Fruit fly (Drosophila melanogaster) whole organism, adult: ENCODE measurements around the gene CG17896.

Experiments
- CG11617 ChIP-seq: fragments of 200-800 bp; sonication (Bioruptor generic); optimal IDR thresholded peaks from 2 replicates; lab custom pipeline; 2017; ENCODE audit warnings: mild to moderate bottlenecking, missing biosample characterization, missing genetic modification reagents, missing genetic modification characterization
- CG12768 ChIP-seq: fragments of 200-800 bp; sonication (Bioruptor generic); optimal IDR thresholded peaks from 2 replicates; lab custom pipeline; 2017; ENCODE audit warnings: missing biosample characterization, missing genetic modification characterization, mild to moderate bottlenecking, moderate library complexity, missing genetic modification reagents
- CG14711 ChIP-seq: fragments of 200-800 bp; sonication (Bioruptor generic); optimal IDR thresholded peaks from 2 replicates; lab custom pipeline; 2018; ENCODE audit warnings: missing biosample characterization, mild to moderate bottlenecking, missing genetic modification characterization, moderate library complexity
- CG1620 ChIP-seq: fragments of 200-800 bp; sonication (Bioruptor generic); optimal IDR thresholded peaks from 2 replicates; lab custom pipeline; 2016; ENCODE audit warnings: missing biosample characterization, missing genetic modification characterization
- CG33017 ChIP-seq: fragments of 200-800 bp; sonication (Bioruptor generic); optimal IDR thresholded peaks from 2 replicates; lab custom pipeline; 2018; ENCODE audit warnings: missing biosample characterization, mild to moderate bottlenecking, missing genetic modification characterization, moderate library complexity
- CG5204 ChIP-seq: fragments of 200-800 bp; sonication (Bioruptor generic); optimal IDR thresholded peaks from 2 replicates; lab custom pipeline; 2016; ENCODE audit warnings: missing biosample characterization, missing genetic modification characterization
- CG7045 ChIP-seq: fragments of 200-800 bp; sonication (Bioruptor generic); optimal IDR thresholded peaks from 2 replicates; lab custom pipeline; 2017; ENCODE audit warnings: missing biosample characterization, mild to moderate bottlenecking, missing genetic modification characterization
- CG7101 ChIP-seq: fragments of 200-800 bp; sonication (Bioruptor generic); optimal IDR thresholded peaks from 2 replicates; lab custom pipeline; 2018; ENCODE audit warnings: missing biosample characterization, mild to moderate bottlenecking, missing genetic modification characterization, moderate library complexity
- Clk ChIP-seq: fragments of 200-800 bp; sonication (Bioruptor generic); optimal IDR thresholded peaks from 2 replicates; lab custom pipeline; 2017; ENCODE audit warnings: missing biosample characterization, missing genetic modification characterization
- Crg-1 ChIP-seq: fragments of 200-800 bp; sonication (Bioruptor generic); optimal IDR thresholded peaks from 2 replicates; lab custom pipeline; 2016; ENCODE audit warnings: missing biosample characterization, missing genetic modification characterization
- Hr96 ChIP-seq: fragments of 200-800 bp; sonication (Bioruptor generic); optimal IDR thresholded peaks from 2 replicates; lab custom pipeline; 2016; ENCODE audit warnings: missing biosample characterization, missing genetic modification characterization
- Mnt ChIP-seq: fragments of 200-800 bp; sonication (Bioruptor generic); optimal IDR thresholded peaks from 2 replicates; lab custom pipeline; 2016; ENCODE audit warnings: missing biosample characterization, mild to moderate bottlenecking, missing genetic modification characterization
- bab1 ChIP-seq: fragments of 200-800 bp; sonication (Bioruptor generic); optimal IDR thresholded peaks from 3 replicates; lab custom pipeline; 2019; ENCODE audit warnings: missing biosample characterization, mild to moderate bottlenecking, missing genetic modification characterization, moderate library complexity
- cic ChIP-seq: fragments of 200-800 bp; sonication (Bioruptor generic); optimal IDR thresholded peaks from 2 replicates; lab custom pipeline; 2017; ENCODE audit warnings: missing biosample characterization, mild to moderate bottlenecking, missing genetic modification characterization, moderate library complexity
- cnc ChIP-seq, 2 experiments: fragments of >200 bp; optimal IDR thresholded peaks; 2 replicates each; lab custom pipeline; 2017
- kay ChIP-seq: fragments of 200-800 bp; sonication (Bioruptor generic); peaks from one replicate; lab custom pipeline; 2016; ENCODE audit warnings: missing biosample characterization, missing genetic modification characterization, borderline replicate concordance
- ovo ChIP-seq: fragments of 200-800 bp; sonication (Bioruptor generic); optimal IDR thresholded peaks from 2 replicates; lab custom pipeline; 2016; ENCODE audit warnings: missing biosample characterization, missing genetic modification characterization
- pad ChIP-seq: fragments of 200-800 bp; sonication (Bioruptor generic); optimal IDR thresholded peaks from 3 replicates; lab custom pipeline; 2017; ENCODE audit warnings: missing biosample characterization, missing genetic modification characterization, mild to moderate bottlenecking, moderate library complexity, missing genetic modification reagents
- tj ChIP-seq: fragments of 200-800 bp; sonication (Bioruptor generic); optimal IDR thresholded peaks from 3 replicates; lab custom pipeline; 2017; ENCODE audit warnings: missing biosample characterization, mild to moderate bottlenecking, missing genetic modification characterization, moderate library complexity
- toe ChIP-seq: fragments of 200-800 bp; sonication (Bioruptor generic); optimal IDR thresholded peaks from 2 replicates; lab custom pipeline; 2016; ENCODE audit warnings: missing biosample characterization, missing genetic modification characterization

The CG17896 gene

DNA sequence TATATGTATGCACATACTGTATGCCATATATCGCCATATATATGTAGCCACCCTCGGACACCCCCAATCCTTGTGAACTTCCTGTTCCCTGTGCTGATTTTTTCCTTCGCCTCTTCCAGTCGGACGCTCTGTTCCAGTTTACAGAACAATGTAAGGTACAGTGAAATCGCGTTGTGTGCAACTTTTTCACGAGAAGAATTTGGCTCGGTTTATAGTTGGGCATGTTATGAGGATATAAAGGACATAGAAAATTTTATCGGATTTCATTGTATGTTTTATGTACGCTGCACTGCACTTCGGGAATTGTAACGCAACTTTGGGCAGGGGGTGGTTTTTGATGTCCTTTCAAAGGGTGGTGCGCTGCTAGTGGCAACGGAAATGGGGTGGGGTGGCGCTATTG is 31.0 kb upstream of the CG17896 start:
- TF ChIP-seq CG5204 (GFP tag; lab: Kevin White, UChicago) = no peak
- no peak for TF ChIP-seq CG1620
- TF ChIP-seq Crg-1 (GFP tag; lab: Kevin White, UChicago) = no peak
- TF ChIP-seq CG33017 (tag; lab: Kevin White, UChicago) = no peak
- no peak for TF ChIP-seq CG7101 (tag; lab: Kevin White, UChicago)
- no peak for TF ChIP-seq CG14711 (tag; lab: Kevin White, UChicago)
- TF ChIP-seq tj = no peak
- no peak for TF ChIP-seq Mnt (GFP tag; lab: Kevin White, UChicago)
- no peak for TF ChIP-seq pad (GFP tag; lab: Kevin White, UChicago)
- TF ChIP-seq CG11617 (GFP tag; lab: Kevin White, UChicago) = no peak
- TF ChIP-seq Clk (GFP tag; lab: Kevin White, UChicago) = no peak
- no peak for TF ChIP-seq CG7045 (GFP tag; lab: Kevin White, UChicago)
- TF ChIP-seq ovo (GFP tag; lab: Kevin White, UChicago) = no peak
- no peak for TF ChIP-seq CG12768 (GFP tag; lab: Kevin White, UChicago)
- TF ChIP-seq Hr96 (GFP tag; lab: Kevin White, UChicago) = no peak
- TF ChIP-seq kay (GFP tag; lab: Kevin White, UChicago) = no peak
- no peak for TF ChIP-seq toe (GFP tag; lab: Kevin White, UChicago)
- TF ChIP-seq cic (GFP tag; lab: Kevin White, UChicago) = no peak
- no peak for TF ChIP-seq cnc (optimal IDR thresholded peaks at IDR 0.05; lab: Kevin White, UChicago)

DNA sequence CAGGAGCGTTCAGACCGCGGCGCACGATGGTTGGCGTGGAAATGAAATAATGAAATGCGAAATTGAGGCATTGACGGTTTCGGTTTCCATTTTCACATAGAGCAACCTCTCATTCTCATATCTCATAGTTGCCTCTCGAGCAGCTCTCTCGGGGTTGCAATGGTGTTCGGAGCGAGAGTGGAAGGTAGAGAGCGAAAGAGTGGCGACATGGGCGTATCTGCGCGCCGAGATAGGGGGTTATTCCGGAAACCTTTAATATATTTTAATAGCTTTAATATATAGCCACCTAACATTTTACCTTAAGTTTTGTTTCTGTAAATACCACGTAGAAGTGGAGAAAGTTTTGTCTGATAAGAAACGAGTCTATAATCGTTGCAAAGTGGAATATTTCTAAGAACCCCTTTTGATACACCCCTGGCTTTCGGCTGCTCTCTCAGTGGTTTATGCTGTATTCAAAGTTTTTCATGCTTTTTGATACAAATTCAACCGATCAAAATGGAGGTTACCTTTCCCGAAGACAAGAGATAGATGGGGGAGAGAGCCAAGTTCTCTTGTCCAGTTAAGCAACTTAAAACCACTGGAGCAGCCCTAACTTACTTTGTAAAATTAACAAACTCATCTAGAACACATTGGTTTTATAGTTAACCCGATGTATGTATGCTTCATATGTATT is 30.0 kb upstream of the CG17896 start, which contains the start of gene elav:
elav (minus strand) TSS at position 48 of the 673 bp plus-strand sequence.
- TF ChIP-seq CG5204 (GFP tag; lab: Kevin White, UChicago) = peak; percentile 96
- TF ChIP-seq CG11617 (GFP tag; lab: Kevin White, UChicago) = peak; percentile 98
- TF ChIP-seq Mnt (GFP tag; lab: Kevin White, UChicago) = peak; percentile 95
- TF ChIP-seq CG12768 (GFP tag; lab: Kevin White, UChicago) = peak; percentile 97
- TF ChIP-seq CG7045 (GFP tag; lab: Kevin White, UChicago) = peak; percentile 96
- TF ChIP-seq bab1 (GFP tag; lab: Kevin White, UChicago) = peak; percentile 99
- peak; percentile 97 for TF ChIP-seq Crg-1 (GFP tag; lab: Kevin White, UChicago)
- TF ChIP-seq Clk (GFP tag; lab: Kevin White, UChicago) = peak; percentile 83
- TF ChIP-seq pad (GFP tag; lab: Kevin White, UChicago) = peak; percentile 92
- peak; percentile 98 for TF ChIP-seq CG7101 (tag; lab: Kevin White, UChicago)
- peak; percentile 99 for TF ChIP-seq Hr96 (GFP tag; lab: Kevin White, UChicago)
- TF ChIP-seq CG1620 = peak; percentile 98
- peak; percentile 96 for TF ChIP-seq ovo (GFP tag; lab: Kevin White, UChicago)
- no peak for TF ChIP-seq cnc (optimal IDR thresholded peaks at IDR 0.05; lab: Kevin White, UChicago)
- TF ChIP-seq cic (GFP tag; lab: Kevin White, UChicago) = peak; percentile 78
- peak; percentile 56 for TF ChIP-seq kay (GFP tag; lab: Kevin White, UChicago)
- TF ChIP-seq CG14711 (tag; lab: Kevin White, UChicago) = peak; percentile 94
- TF ChIP-seq CG33017 (tag; lab: Kevin White, UChicago) = peak; percentile 95
- TF ChIP-seq tj = peak; percentile 93
- TF ChIP-seq toe (GFP tag; lab: Kevin White, UChicago) = peak; percentile 94

DNA sequence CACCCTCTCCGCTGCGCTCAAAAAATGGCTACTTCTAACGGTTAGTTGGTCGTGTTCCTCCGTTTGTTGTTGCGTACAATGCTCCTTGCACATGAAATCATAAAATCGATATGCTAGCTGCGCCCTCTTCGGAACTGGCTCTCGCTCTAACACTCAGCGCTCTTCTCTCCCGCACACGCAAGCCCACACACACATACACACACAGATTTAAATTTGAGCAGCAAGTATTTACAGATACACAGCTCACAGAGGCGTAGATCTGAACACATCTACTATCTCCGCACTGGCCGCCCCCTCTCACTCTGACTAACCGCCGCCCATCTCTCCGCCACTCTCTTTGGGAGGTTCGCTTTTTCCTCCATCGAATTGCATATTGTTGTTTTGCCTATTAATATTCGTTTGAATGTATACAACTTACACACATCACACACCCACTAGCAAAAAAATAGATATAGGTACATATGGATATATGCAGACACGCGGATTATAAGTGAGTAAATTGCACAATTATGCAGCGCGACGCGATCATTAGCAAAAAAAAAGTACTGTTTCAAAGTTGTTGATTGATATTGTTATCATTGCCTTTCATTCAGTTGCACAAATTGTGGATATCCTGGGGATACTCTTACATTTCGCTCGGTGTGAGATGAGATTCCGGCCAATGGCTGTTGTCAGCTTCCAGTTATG is 29.2 kb upstream of the CG17896 start:
- TF ChIP-seq CG33017 (tag; lab: Kevin White, UChicago) (peak; percentile 83), Clk (GFP tag; lab: Kevin White, UChicago) (peak; percentile 48), CG14711 (tag; lab: Kevin White, UChicago) (peak; percentile 84), CG5204 (GFP tag; lab: Kevin White, UChicago) (peak; percentile 90), CG12768 (GFP tag; lab: Kevin White, UChicago) (peak; percentile 81), pad (GFP tag; lab: Kevin White, UChicago) (peak; percentile 78), CG7045 (GFP tag; lab: Kevin White, UChicago) (peak; percentile 79), Hr96 (GFP tag; lab: Kevin White, UChicago) (peak; percentile 95), kay (GFP tag; lab: Kevin White, UChicago) (peak; percentile 88), tj (peak; percentile 69), CG7101 (tag; lab: Kevin White, UChicago) (peak; percentile 92), cnc (optimal IDR thresholded peaks at IDR 0.05; lab: Kevin White, UChicago) (no peak), toe (GFP tag; lab: Kevin White, UChicago) (peak; percentile 83), bab1 (GFP tag; lab: Kevin White, UChicago) (peak; percentile 81), Mnt (GFP tag; lab: Kevin White, UChicago) (peak; percentile 90), ovo (GFP tag; lab: Kevin White, UChicago) (peak; percentile 83), CG1620 (peak; percentile 93), cic (GFP tag; lab: Kevin White, UChicago) (peak; percentile 76), Crg-1 (GFP tag; lab: Kevin White, UChicago) (peak; percentile 61), CG11617 (GFP tag; lab: Kevin White, UChicago) (peak; percentile 74)

DNA sequence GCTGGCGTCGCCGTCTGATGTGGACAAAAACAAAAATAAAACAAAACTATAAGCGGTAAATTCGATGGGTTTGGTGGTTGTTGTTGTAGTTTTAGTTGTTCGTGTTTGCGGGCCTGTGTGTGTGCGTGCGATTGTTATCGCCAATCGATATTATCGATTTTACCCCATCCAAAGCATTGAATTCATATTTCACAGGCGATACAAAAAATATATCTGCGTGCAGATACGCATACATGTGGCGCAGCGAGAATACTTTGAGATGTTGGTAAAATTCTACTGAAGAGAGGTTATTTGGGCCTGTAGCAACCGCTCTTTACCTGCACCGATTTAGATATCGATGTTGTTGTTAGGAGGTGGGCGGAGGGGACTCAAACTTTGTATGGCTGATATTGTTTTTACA is 28.4 kb upstream of the CG17896 start:
- TF ChIP-seq CG12768 (GFP tag; lab: Kevin White, UChicago) (no peak), Crg-1 (GFP tag; lab: Kevin White, UChicago) (no peak), Mnt (GFP tag; lab: Kevin White, UChicago) (no peak), kay (GFP tag; lab: Kevin White, UChicago) (no peak), ovo (GFP tag; lab: Kevin White, UChicago) (no peak), CG7045 (GFP tag; lab: Kevin White, UChicago) (no peak), toe (GFP tag; lab: Kevin White, UChicago) (no peak), CG5204 (GFP tag; lab: Kevin White, UChicago) (no peak), tj (no peak), bab1 (GFP tag; lab: Kevin White, UChicago) (no peak), CG33017 (tag; lab: Kevin White, UChicago) (no peak), CG14711 (tag; lab: Kevin White, UChicago) (no peak)
